Fruit fly (Drosophila melanogaster) whole organism, pupa: ENCODE measurements around the gene CG6154.

ENCODE experiments used
- CG12605 ChIP-seq: fragments of 200-800 bp; sonication (Bioruptor generic); IDR thresholded peaks from 2 replicates; pipeline ENCODE4 v1.3.6; 2022; ENCODE audit warnings: missing biosample characterization, missing genetic modification characterization
- CG32121 ChIP-seq: fragments of 200-800 bp; sonication (Bioruptor generic); IDR thresholded peaks from 2 replicates; pipeline ENCODE4 v1.3.6; 2022; ENCODE audit warnings: missing biosample characterization, missing genetic modification characterization
- rn ChIP-seq: fragments of 200-800 bp; sonication (Bioruptor generic); IDR thresholded peaks from 2 replicates; pipeline ENCODE4 v1.3.6; 2022; ENCODE audit warnings: missing biosample characterization, missing genetic modification characterization

- no peak for TF ChIP-seq CG12605 (GFP tag; lab: Robert Waterston, UW)
- TF ChIP-seq CG32121 (GFP tag; lab: Robert Waterston, UW), result no peak
- no peak for TF ChIP-seq rn (GFP tag; lab: Robert Waterston, UW)
Measured at dm6 chr3R:26249832-26250231, 12.6 kb upstream of the CG6154 start.
